Worm (Caenorhabditis elegans) whole organism, early embryonic: ENCODE results near the gene ZK380.4.

Source experiments
- B0310.2 ChIP-seq: sonication (generic microtip); optimal IDR thresholded peaks from 2 replicates; lab custom pipeline; 2016; ENCODE audit warnings: mild to moderate bottlenecking, missing genetic modification characterization, missing compliant biosample characterization
- F13C5.2 ChIP-seq: sonication (generic microtip); optimal IDR thresholded peaks from 2 replicates; lab custom pipeline; 2017; ENCODE audit warnings: mild to moderate bottlenecking, missing genetic modification characterization, inconsistent platforms, missing compliant biosample characterization
- aly-1 ChIP-seq: sonication (generic microtip); optimal IDR thresholded peaks from 2 replicates; lab custom pipeline; 2016; ENCODE audit warnings: missing genetic modification characterization, missing compliant biosample characterization
- ama-1 ChIP-seq: fragments of 150-350 bp; optimal IDR thresholded peaks from 2 replicates; lab custom pipeline; 2014
- ceh-13 ChIP-seq: fragments of 200-800 bp; sonication (Bioruptor generic); optimal IDR thresholded peaks from 2 replicates; lab custom pipeline; 2018; ENCODE audit warnings: mild to moderate bottlenecking, missing genetic modification characterization, missing compliant biosample characterization
- ceh-36 ChIP-seq: sonication (generic microtip); optimal IDR thresholded peaks from 2 replicates; lab custom pipeline; 2016; ENCODE audit warnings: missing genetic modification characterization, inconsistent platforms, missing compliant biosample characterization
- ets-7 ChIP-seq: sonication (generic microtip); optimal IDR thresholded peaks from 2 replicates; lab custom pipeline; 2016; ENCODE audit warnings: missing genotype, missing genetic modification characterization, missing compliant biosample characterization
- flt-1 ChIP-seq: fragments of 200-800 bp; sonication (Bioruptor generic); IDR thresholded peaks from 2 replicates; pipeline ENCODE4 v1.3.6; 2022; ENCODE audit warnings: missing genetic modification characterization, missing compliant biosample characterization
- hmbx-1 ChIP-seq: sonication (generic microtip); optimal IDR thresholded peaks from 2 replicates; lab custom pipeline; 2016; ENCODE audit warnings: mild to moderate bottlenecking, missing genetic modification characterization, missing compliant biosample characterization
- hmg-4 ChIP-seq: fragments of 200-800 bp; sonication (Bioruptor generic); optimal IDR thresholded peaks from 2 replicates; lab custom pipeline; 2018; ENCODE audit warnings: mild to moderate bottlenecking, missing genetic modification characterization, missing compliant biosample characterization
- hnd-1 ChIP-seq: sonication (generic microtip); optimal IDR thresholded peaks from 2 replicates; lab custom pipeline; 2016; ENCODE audit warnings: missing genetic modification characterization, missing compliant biosample characterization
- pes-1 ChIP-seq: fragments of 200-800 bp; sonication (Bioruptor generic); IDR thresholded peaks from 2 replicates; pipeline ENCODE4 v1.3.6; 2022; ENCODE audit warnings: missing genetic modification reagents, missing genetic modification characterization, missing compliant biosample characterization
- scrt-1 ChIP-seq: fragments of 200-800 bp; sonication (Bioruptor generic); IDR thresholded peaks from 2 replicates; pipeline ENCODE4 v1.3.6; 2022; ENCODE audit warnings: missing genetic modification characterization, missing compliant biosample characterization
- sea-1 ChIP-seq: fragments of 200-800 bp; sonication (Bioruptor generic); conservative IDR thresholded peaks from 2 replicates; pipeline ENCODE4 v1.3.6; 2022; ENCODE audit warnings: missing genetic modification characterization, missing compliant biosample characterization
- tbx-11 ChIP-seq: fragments of 200-800 bp; sonication (Bioruptor generic); IDR thresholded peaks from 2 replicates; pipeline ENCODE4 v1.3.6; 2022; ENCODE audit warnings: missing genetic modification characterization, missing compliant biosample characterization
- tbx-37 ChIP-seq: fragments of 200-800 bp; sonication (Bioruptor generic); conservative IDR thresholded peaks from 2 replicates; pipeline ENCODE4 v1.3.6; 2022; ENCODE audit warnings: missing genetic modification reagents, missing genetic modification characterization, missing compliant biosample characterization
- tra-4 ChIP-seq: sonication (generic microtip); optimal IDR thresholded peaks from 2 replicates; lab custom pipeline; 2017; ENCODE audit warnings: missing genetic modification characterization, missing compliant biosample characterization

Gene ZK380.4

DNA sequence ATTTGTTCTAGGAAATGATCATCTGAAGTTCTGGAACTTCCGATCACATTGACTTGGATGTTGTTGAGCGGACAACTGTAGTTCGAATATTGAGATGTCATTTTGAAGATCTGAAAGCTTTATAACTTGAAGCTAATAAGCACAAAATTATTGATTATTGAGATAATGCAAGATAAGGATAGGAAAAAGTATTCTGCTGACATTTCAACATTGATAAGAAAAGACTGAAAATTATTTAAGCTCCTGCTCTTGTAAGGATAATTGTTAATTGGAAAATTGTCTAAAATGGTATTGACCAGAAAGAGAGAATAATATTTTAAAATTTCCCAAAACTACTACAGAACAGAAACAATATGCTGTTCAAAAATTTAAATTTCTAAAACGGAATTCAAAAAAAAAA lies 22.3 kb upstream of the ZK380.4 start, which contains the start of gene tbx-31:
TSS of gene tbx-31 (minus strand) at position 101 of the 400 bp plus-strand sequence.
- no peak for TF ChIP-seq ama-1

DNA sequence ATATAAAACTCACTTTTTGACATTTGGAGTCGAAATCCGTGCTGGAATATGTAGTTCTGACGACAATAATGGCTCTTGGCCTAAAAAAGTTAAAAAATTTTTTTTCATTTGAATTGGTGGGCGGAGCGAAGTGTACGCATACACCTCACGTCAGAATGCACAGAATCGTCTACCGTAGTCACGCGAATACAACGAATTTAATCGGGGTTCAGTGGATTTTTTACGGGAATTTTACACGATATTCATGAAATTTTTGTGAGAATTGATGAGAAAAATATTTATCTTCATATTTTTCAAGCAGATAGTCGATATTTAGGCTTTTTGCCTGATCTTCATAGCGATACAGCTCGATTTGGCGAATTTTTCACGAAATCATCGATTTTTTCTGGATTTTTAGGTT lies 17.0 kb upstream of the ZK380.4 start, which contains the start of gene R09H3.3:
TSS of gene R09H3.3 (minus strand) at position 101 of the 400 bp plus-strand sequence.
- TF ChIP-seq hnd-1 (tag; lab: Kevin White, UChicago) (no peak), sea-1 (GFP tag; lab: Robert Waterston, UW) (no peak)

DNA sequence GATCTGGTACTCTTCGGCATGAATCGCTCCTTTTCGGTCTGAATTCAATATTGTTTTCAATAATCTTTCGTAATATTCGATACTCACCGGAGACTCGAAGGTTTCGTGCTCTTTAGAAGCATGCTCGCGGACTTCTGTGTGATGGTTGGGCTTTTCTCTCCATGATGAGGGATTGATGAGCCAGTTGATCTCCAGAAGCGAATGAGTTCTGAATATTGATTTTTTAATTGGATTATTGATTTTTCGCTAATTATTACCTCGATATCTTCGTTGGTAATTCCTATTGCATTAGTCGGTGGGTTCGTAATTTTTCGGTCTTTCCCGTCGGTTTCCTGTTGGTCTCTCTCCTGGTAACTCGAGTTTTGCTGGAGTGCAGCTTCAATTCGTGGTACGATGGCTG lies 15.3 kb upstream of the ZK380.4 start:
- TF ChIP-seq tra-4 (tag; lab: Kevin White, UChicago) (no peak), flt-1 (GFP tag; lab: Robert Waterston, UW) (no peak), hnd-1 (tag; lab: Kevin White, UChicago) (no peak), ets-7 (tag; lab: Kevin White, UChicago) (no peak), scrt-1 (GFP tag; lab: Robert Waterston, UW) (no peak), aly-1 (tag; lab: Kevin White, UChicago) (no peak), tbx-11 (GFP tag; lab: Robert Waterston, UW) (no peak), F13C5.2 (tag; lab: Kevin White, UChicago) (no peak), tbx-37 (no peak), hmbx-1 (tag; lab: Kevin White, UChicago) (no peak), sea-1 (GFP tag; lab: Robert Waterston, UW) (no peak), B0310.2 (tag; lab: Kevin White, UChicago) (no peak), ceh-13 (no peak), ama-1 (no peak), ceh-36 (no peak), hmg-4 (GFP tag; lab: Kevin White, UChicago) (no peak), pes-1 (GFP tag; lab: Robert Waterston, UW) (no peak)

DNA sequence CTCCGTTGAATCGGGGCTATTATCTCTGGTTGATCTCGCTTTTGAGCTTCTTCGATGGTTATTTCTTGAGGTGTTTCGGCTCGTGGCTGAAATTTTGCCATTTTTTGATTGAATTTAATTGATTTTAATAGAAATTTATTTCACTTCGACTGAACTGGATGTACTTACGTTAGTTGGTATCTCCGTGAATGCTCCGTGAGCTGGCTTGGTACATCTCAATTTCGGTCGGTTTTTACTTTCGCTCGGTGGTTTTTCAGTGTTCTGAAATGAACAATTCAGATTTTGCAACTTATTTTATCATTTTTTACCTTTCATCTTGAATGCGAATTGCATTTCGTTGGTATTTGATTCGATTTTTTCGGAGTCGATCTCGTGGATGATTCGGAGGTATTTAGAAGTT lies 13.1 kb upstream of the ZK380.4 start, which contains the start of gene R09H3.2:
TSS of gene R09H3.2 (minus strand) at position 101 of the 400 bp plus-strand sequence.
- TF ChIP-seq tbx-37: no peak

DNA sequence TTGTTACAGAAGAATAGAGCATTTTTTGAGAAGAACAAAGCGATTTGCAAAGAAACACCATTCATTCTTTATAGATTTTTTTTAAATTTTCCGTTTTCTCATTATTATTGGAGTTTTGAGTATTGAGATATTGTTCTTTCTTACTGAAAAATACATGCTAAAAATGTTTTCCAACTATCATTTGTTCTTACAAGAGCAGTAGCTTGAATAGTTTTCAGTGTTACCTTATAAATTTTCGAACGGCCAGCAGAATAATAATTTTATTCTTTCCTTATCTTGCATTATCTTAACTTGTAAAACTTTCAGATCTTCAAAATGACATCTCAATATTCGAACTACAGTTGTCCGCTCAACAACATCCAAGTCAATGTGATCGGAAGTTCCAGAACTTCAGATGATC lies 3.4 kb upstream of the ZK380.4 start, which contains the start of gene tbx-32:
TSS of gene tbx-32 (plus strand) at position 301 of the 400 bp plus-strand sequence.
- TF ChIP-seq ama-1: no peak
- TF ChIP-seq tra-4 (tag; lab: Kevin White, UChicago): no peak
- TF ChIP-seq hmbx-1 (tag; lab: Kevin White, UChicago): no peak
- TF ChIP-seq sea-1 (GFP tag; lab: Robert Waterston, UW): no peak
- no peak for TF ChIP-seq scrt-1 (GFP tag; lab: Robert Waterston, UW)

DNA sequence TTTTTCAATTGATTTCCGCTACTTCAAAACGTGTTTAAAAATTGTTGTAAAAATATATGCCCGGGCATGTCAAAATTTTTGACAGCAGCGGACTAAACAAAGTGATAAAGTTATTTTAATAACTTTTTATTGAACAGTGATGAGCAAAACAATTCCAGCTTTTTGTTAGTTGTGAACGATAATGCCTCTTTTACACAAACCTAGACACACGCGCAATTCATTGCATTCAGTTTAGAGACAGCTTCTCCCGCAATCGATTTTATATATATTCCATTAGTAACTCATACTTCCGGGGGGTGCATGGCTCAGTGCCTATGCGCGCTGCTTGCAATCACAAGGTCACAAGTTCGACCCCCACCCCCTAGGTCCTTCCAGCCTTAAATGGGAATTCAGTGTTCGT lies 2.4 kb upstream of the ZK380.4 start, which contains the start of gene ZK380.6:
TSS of gene ZK380.6 (plus strand) at position 301 of the 400 bp plus-strand sequence.
- TF ChIP-seq ceh-36: no peak
- no peak for TF ChIP-seq ama-1
- TF ChIP-seq aly-1 (tag; lab: Kevin White, UChicago): no peak
- TF ChIP-seq F13C5.2 (tag; lab: Kevin White, UChicago): no peak
- no peak for TF ChIP-seq tbx-37

DNA sequence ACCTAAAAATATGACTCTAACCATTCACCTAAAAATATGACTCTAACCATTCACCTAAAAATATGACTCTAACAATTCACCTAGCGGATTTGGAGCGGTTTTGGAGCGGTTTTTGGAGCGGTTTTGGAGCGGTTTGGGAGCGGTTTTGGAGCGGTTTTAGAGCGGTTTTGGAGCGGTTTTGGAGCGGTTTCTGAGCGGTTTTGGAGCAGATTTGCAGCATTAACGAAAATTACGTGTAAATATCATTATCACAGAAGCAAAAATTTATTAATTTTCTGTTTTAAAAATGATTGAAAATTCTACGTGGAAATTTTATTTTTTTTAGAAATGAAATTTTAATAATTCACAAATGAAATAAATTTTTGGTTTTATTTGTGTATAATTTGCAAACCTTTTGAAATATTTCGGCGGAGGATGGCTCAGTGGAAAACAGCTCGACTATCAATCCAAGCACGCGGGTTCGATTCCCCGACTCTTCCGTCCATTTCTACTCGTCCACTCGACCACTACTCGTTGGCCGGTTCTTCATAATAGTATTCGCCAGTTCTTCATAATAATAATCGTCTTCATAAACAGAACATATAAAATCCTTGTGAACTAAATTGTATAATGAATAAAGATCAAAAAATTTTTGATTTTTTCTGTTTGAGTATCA lies 8.2 kb downstream of the ZK380.4 start:
- no peak for TF ChIP-seq hmbx-1 (tag; lab: Kevin White, UChicago)

DNA sequence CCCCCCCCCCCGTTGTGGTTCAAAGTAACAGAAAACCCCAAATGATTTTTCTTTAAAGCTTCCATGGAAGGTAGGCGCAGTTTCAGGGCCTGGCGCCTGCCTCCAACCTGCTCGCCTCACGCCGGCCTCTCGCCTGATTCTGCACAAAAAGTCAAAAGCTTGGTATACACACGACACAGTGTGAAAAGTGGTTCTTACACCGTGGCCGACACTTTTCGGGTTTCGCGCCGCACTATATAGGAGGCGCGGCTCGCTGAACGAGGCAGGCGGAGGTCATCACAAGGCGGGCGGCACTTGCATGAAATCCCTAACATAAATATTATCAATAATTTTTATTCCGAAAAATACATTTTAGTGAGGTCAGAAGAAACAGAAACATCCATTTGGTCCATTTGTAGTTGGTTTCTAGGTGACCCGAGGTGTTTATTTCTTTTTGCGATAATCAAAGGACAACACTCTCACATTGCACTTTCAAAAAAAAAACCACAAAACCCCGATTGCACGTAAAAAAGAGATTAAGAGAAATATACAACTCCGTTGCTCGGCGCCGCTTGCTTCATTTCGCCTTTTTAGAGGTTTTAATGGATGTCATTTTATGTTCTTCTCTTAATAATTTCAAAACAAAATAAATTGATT lies 20.8 kb downstream of the ZK380.4 start, which contains the start of gene ZK380.2:
TSS of gene ZK380.2 (plus strand) at position 586 of the 636 bp plus-strand sequence.
- TF ChIP-seq aly-1 (tag; lab: Kevin White, UChicago) (no peak), tra-4 (tag; lab: Kevin White, UChicago) (no peak), ceh-13 (no peak), ets-7 (tag; lab: Kevin White, UChicago) (no peak), scrt-1 (GFP tag; lab: Robert Waterston, UW) (no peak), tbx-11 (GFP tag; lab: Robert Waterston, UW) (no peak), pes-1 (GFP tag; lab: Robert Waterston, UW) (no peak), F13C5.2 (tag; lab: Kevin White, UChicago) (no peak), tbx-37 (no peak)

DNA sequence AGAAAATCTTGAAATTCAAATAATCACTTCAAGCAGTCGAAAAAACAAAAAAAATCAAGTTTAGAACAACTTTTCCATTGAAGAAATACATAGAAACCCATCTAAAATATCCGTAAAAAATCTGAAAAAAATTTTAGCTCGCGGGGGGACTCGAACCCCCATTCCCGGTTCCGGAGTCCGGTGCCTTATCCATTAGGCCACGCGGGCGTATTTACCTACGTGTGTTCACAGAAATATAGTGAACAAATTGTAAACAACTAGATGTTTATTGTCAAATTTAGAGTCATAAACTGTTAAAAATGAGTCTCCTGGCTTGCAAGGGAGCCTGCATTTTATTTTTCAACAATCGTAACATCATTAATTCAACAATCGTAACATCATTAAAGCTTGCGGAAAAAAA lies 22.0 kb downstream of the ZK380.4 start:
- TF ChIP-seq ama-1: no peak
- no peak for TF ChIP-seq tra-4 (tag; lab: Kevin White, UChicago)
- TF ChIP-seq hmg-4 (GFP tag; lab: Kevin White, UChicago): no peak
- no peak for TF ChIP-seq flt-1 (GFP tag; lab: Robert Waterston, UW)
- no peak for TF ChIP-seq F13C5.2 (tag; lab: Kevin White, UChicago)
- TF ChIP-seq aly-1 (tag; lab: Kevin White, UChicago): no peak
- TF ChIP-seq ets-7 (tag; lab: Kevin White, UChicago): no peak
- TF ChIP-seq tbx-37: no peak
- TF ChIP-seq sea-1 (GFP tag; lab: Robert Waterston, UW): no peak
- no peak for TF ChIP-seq scrt-1 (GFP tag; lab: Robert Waterston, UW)
- no peak for TF ChIP-seq pes-1 (GFP tag; lab: Robert Waterston, UW)
- no peak for TF ChIP-seq ceh-36
- TF ChIP-seq tbx-11 (GFP tag; lab: Robert Waterston, UW): no peak
- TF ChIP-seq hmbx-1 (tag; lab: Kevin White, UChicago): no peak
